Worm (Caenorhabditis elegans): ENCODE data around the gene srlf-12.
A peak's percentile ranks its signal among the peaks of the same experiment; 100 is the strongest.

The srlf-12 gene

DNA sequence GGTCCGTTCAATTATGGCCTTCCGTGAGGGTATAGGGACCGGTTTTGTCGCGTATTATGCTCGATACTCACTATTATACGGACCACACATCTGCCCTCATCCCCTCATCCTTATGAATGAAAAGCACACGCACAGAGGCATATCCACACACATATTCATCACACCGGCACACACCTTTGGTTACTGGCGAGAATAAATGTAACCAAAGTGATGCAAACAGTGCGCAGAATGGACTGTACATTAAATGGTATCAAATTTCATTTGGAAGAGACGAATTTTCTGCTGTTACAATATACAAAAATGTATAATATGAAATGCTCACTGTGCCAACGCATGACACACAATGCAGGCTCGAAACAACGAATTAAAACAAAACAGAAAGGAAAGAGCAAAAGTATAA lies 22.3 kb downstream of the srlf-12 start:
- TF ChIP-seq snu-23 (GFP tag; optimal IDR thresholded peaks at IDR 0.05) = no peak

DNA sequence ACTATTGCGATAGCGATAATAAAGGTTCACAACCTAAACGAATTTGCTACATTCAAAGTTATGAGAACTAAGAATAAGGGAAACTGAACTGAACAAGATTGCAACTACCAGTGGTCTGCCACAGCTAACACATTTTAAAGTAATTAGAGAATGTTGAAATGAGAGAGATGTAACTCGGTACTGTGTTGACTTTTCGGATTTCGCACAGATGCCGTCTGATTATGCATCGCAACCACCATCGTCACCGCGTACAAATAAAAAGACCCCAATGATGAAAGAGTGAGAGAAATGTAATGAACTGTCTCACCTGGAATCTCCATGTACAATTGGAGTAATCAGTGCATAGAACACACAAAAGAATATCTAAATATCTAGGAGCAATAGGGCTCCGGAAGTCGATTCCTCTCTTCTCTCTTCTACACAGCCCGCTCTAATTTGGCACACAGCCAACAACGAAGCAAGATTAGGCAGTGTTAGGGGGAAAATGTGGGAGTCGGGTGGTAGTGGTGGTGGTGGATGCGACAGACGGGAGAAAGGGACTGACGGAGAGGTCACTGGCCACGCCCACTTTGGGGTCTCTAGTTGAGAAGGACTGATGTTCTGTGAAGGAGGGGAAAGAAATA lies 23.2 kb downstream of the srlf-12 start, which contains the start of gene F13E9.11:
Gene F13E9.11, minus strand, starts transcription at position 507 of the 623 bp plus-strand sequence.
- TF ChIP-seq aha-1 (tag; optimal IDR thresholded peaks at IDR 0.05) (no peak), egl-27 (tag; optimal IDR thresholded peaks at IDR 0.05) (no peak), lin-14 (GFP tag; optimal IDR thresholded peaks at IDR 0.05) (peak; percentile 74), ceh-63 (GFP tag; optimal IDR thresholded peaks at IDR 0.05) (no peak), ceh-8 (GFP tag; optimal IDR thresholded peaks at IDR 0.05) (no peak), tbx-2 (tag; optimal IDR thresholded peaks at IDR 0.05) (peak; percentile 15), ceh-82 (tag; optimal IDR thresholded peaks at IDR 0.05) (peak in 1 of 3 experiments; percentile 43), fos-1 (tag; optimal IDR thresholded peaks at IDR 0.05) (no peak), vab-15 (tag; optimal IDR thresholded peaks at IDR 0.05) (no peak), nhr-20 (tag; optimal IDR thresholded peaks at IDR 0.05) (no peak), nhr-71 (tag; optimal IDR thresholded peaks at IDR 0.05) (no peak), F16B12.6 (tag; optimal IDR thresholded peaks at IDR 0.05) (no peak), mdl-1 (tag; optimal IDR thresholded peaks at IDR 0.05) (no peak), nhr-28 (tag; optimal IDR thresholded peaks at IDR 0.05) (no peak), pag-3 (tag; optimal IDR thresholded peaks at IDR 0.05; ENCODE audit: borderline replicate concordance, insufficient read depth) (no peak), unc-62 (GFP tag; optimal IDR thresholded peaks at IDR 0.05) (no peak), skn-1 (tag; optimal IDR thresholded peaks at IDR 0.05) (no peak), pax-3 (tag; optimal IDR thresholded peaks at IDR 0.05) (no peak), grh-1 (GFP tag; IDR thresholded peaks at IDR 0.05) (no peak), nhr-19 (GFP tag; conservative IDR thresholded peaks at IDR 0.05) (no peak), rnt-1 (tag; optimal IDR thresholded peaks at IDR 0.05) (peak; percentile 4), nhr-47 (tag; optimal IDR thresholded peaks at IDR 0.05) (peak; percentile 2), lir-3 (tag; optimal IDR thresholded peaks at IDR 0.05; ENCODE audit: poor library complexity) (no peak), C34B4.2 (tag; optimal IDR thresholded peaks at IDR 0.05) (no peak)

- no peak for TF ChIP-seq efl-1 (optimal IDR thresholded peaks at IDR 0.05)
- TF ChIP-seq efl-1 (GFP tag; optimal IDR thresholded peaks at IDR 0.05 in 1 of 2) = peak in 1 of 2 experiments; percentile 59
- TF ChIP-seq nhr-12 (tag; optimal IDR thresholded peaks at IDR 0.05) = no peak
These were observed 24.3 kb downstream of the srlf-12 start for ce11 chrIV:10867370-10868146.

- no peak for TF ChIP-seq pqm-1 (tag; optimal IDR thresholded peaks at IDR 0.05)
- TF ChIP-seq blmp-1 (tag; optimal IDR thresholded peaks at IDR 0.05) = no peak
- no peak for TF ChIP-seq nhr-19 (GFP tag; conservative IDR thresholded peaks at IDR 0.05)
- no peak for TF ChIP-seq alr-1 (tag; optimal IDR thresholded peaks at IDR 0.05; ENCODE audit: borderline replicate concordance)
These were observed 27.9 kb downstream of the srlf-12 start, which contains the start of gene nish-1 for ce11 chrIV:10864031-10864430. TSS of gene nish-1 (plus strand) at chrIV:10864331.

DNA sequence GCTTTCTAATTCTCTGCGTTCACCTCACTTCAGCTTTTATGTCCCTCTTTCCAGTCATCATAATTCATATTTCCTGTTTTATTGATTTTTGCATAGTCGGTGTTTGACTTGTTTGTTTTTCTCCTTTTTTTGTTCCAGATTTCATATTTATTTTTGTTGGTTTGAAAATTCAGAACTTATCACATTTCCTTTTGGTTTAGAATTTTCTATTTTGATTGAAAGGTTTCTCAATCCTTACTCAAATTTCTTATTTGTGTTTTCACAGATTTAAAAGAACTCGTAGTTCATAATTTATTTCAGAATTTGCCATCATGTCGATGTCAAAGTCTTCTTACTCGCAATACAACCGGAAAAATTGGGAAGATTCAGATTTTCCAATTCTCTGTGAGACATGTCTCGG lies 30.8 kb downstream of the srlf-12 start, which contains the start of gene rbm-22:
Gene rbm-22, plus strand, starts transcription at position 301 of the 400 bp plus-strand sequence.
- TF ChIP-seq efl-1 (optimal IDR thresholded peaks at IDR 0.05) (no peak), efl-1 (GFP tag; optimal IDR thresholded peaks at IDR 0.05 in 1 of 2) (peak in 1 of 2 experiments; percentile 41), nhr-19 (GFP tag; conservative IDR thresholded peaks at IDR 0.05) (no peak)

Data from whole organism, L1 larva.